Worm (Caenorhabditis elegans): ENCODE data around the gene math-6.

The math-6 gene

ce11 chrII:1899934-1900333, 15.4 kb upstream of the math-6 start, which contains the start of gene math-24:
math-24 (plus strand) TSS chrII:1900234.
- TF ChIP-seq nhr-11 (tag; optimal IDR thresholded peaks at IDR 0.05) (no peak), ceh-14 (tag; optimal IDR thresholded peaks at IDR 0.05) (no peak), C38D4.7 (GFP tag; optimal IDR thresholded peaks at IDR 0.05) (no peak), fkh-10 (GFP tag; optimal IDR thresholded peaks at IDR 0.05) (no peak), odd-2 (tag; optimal IDR thresholded peaks at IDR 0.05) (no peak), ahr-1 (tag; optimal IDR thresholded peaks at IDR 0.05) (no peak), ceh-24 (tag; optimal IDR thresholded peaks at IDR 0.05) (no peak), ref-2 (tag; optimal IDR thresholded peaks at IDR 0.05) (no peak), tbx-7 (tag; optimal IDR thresholded peaks at IDR 0.05) (no peak), K09A11.1 (tag; optimal IDR thresholded peaks at IDR 0.05; ENCODE audit: insufficient read depth) (no peak), gmeb-2 (tag; optimal IDR thresholded peaks at IDR 0.05) (no peak), fkh-6 (tag; optimal IDR thresholded peaks at IDR 0.05) (no peak), nfya-1 (tag; optimal IDR thresholded peaks at IDR 0.05) (no peak)

DNA sequence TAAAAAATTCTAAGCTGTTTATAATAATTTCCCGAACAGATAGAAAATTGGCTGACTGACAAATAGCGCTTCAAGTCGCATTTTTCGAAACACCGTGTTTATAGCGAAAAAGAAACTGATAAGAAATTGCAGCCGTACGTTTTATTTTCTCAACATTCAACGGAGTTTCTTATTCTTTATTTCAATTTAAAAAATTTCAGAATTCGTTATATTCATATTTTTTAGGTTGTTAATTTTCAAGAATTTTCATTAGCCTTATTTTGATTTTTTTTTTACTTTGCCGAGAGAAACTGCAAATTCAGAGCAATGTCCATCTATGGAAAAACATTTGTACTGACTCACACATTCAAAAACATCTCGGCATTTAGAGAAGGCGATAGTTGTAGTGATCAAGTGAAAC, 13.4 kb upstream of the math-6 start, which contains the start of gene C46F9.6:
Gene C46F9.6 (plus strand): TSS at position 301 of the 400 bp plus-strand sequence.
- TF ChIP-seq ahr-1 (tag; optimal IDR thresholded peaks at IDR 0.05) = no peak
- no peak for TF ChIP-seq sdc-2 (tag; optimal IDR thresholded peaks at IDR 0.05)
- TF ChIP-seq hlh-30 (tag; optimal IDR thresholded peaks at IDR 0.05; ENCODE audit: insufficient read depth) = no peak
- no peak for TF ChIP-seq ceh-24 (tag; optimal IDR thresholded peaks at IDR 0.05)
- TF ChIP-seq ceh-34 (tag; optimal IDR thresholded peaks at IDR 0.05) = no peak
- no peak for TF ChIP-seq ama-1 (optimal IDR thresholded peaks at IDR 0.05)
- no peak for TF ChIP-seq dmd-4 (tag; optimal IDR thresholded peaks at IDR 0.05; ENCODE audit: borderline replicate concordance)
- TF ChIP-seq ztf-16 (tag; optimal IDR thresholded peaks at IDR 0.05) = no peak
- TF ChIP-seq mec-3 (tag; optimal IDR thresholded peaks at IDR 0.05; ENCODE audit: borderline replicate concordance) = no peak
- no peak for TF ChIP-seq ceh-9 (tag; optimal IDR thresholded peaks at IDR 0.05)
- no peak for TF ChIP-seq ceh-48 (tag; optimal IDR thresholded peaks at IDR 0.05)
- TF ChIP-seq unc-55 (GFP tag; optimal IDR thresholded peaks at IDR 0.05) = no peak
- no peak for TF ChIP-seq fax-1 (tag; optimal IDR thresholded peaks at IDR 0.05)
- no peak for TF ChIP-seq pat-9 (tag; optimal IDR thresholded peaks at IDR 0.05)

DNA sequence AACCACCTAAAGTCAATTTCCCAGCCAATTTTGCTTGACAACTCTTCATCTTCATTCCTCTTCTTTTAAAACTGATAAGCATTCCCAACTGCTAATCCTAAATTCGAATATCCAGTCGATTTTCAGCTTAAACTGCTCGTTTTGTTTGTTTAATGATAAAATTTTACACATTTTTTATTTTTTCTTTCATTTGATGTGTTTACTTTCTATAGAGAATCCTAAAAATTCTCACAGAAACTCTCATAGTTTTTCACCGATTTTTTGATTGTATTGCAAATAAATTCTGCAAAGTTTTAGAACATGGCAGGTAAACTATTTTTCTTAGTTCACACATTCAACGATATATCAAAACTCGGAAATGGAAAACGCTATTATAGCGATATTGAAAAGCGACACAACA, 11.2 kb upstream of the math-6 start, which contains the start of gene math-25:
Gene math-25 (plus strand): TSS at position 301 of the 400 bp plus-strand sequence.
- no peak for TF ChIP-seq ceh-18 (tag; optimal IDR thresholded peaks at IDR 0.05)
- TF ChIP-seq pha-4 (tag; optimal IDR thresholded peaks at IDR 0.05) = no peak
- no peak for TF ChIP-seq ets-4 (tag; optimal IDR thresholded peaks at IDR 0.05)
- TF ChIP-seq hlh-13 (GFP tag; optimal IDR thresholded peaks at IDR 0.05) = no peak
- TF ChIP-seq ceh-22 (tag; optimal IDR thresholded peaks at IDR 0.05) = no peak

DNA sequence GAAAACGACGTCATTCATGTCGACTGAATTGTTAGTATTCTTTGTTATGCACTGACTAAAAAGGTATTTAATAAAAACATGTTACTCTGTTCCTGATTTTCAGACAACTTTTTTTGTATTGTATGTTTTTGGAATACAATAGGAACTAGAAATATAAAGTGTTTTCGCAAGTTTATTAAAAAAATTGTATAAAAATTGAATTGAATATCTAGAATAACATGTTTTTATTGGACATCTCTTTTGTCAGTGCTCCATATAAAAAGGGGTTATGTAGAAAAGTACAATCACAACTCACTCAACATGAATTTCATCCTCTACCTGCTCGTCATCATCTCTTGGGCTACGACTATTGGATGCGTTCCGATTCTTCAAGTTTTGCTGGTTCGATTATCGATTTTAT, 10.7 kb upstream of the math-6 start, which contains the start of gene C46F9.5:
Gene C46F9.5 (plus strand): TSS at position 301 of the 400 bp plus-strand sequence.
- no peak for TF ChIP-seq nhr-11 (tag; optimal IDR thresholded peaks at IDR 0.05)
- no peak for TF ChIP-seq ahr-1 (tag; optimal IDR thresholded peaks at IDR 0.05)
- TF ChIP-seq unc-3 (GFP tag; conservative IDR thresholded peaks at IDR 0.05) = no peak
- TF ChIP-seq unc-3 (tag; optimal IDR thresholded peaks at IDR 0.05) = no peak
- TF ChIP-seq T23F11.4 (GFP tag; optimal IDR thresholded peaks at IDR 0.05) = no peak
- TF ChIP-seq K09A11.1 (tag; optimal IDR thresholded peaks at IDR 0.05; ENCODE audit: insufficient read depth) = no peak
- TF ChIP-seq ceh-6 (GFP tag; optimal IDR thresholded peaks at IDR 0.05) = no peak
- no peak for TF ChIP-seq F13H6.1 (tag; optimal IDR thresholded peaks at IDR 0.05)
- no peak for TF ChIP-seq ceh-45 (GFP tag; IDR thresholded peaks at IDR 0.05)
- no peak for TF ChIP-seq odd-2 (tag; optimal IDR thresholded peaks at IDR 0.05)
- TF ChIP-seq pha-4 (tag; optimal IDR thresholded peaks at IDR 0.05) = no peak
- TF ChIP-seq elt-4 (tag; optimal IDR thresholded peaks at IDR 0.05) = no peak
- no peak for TF ChIP-seq lin-11 (tag; optimal IDR thresholded peaks at IDR 0.05)
- TF ChIP-seq sox-2 (GFP tag; IDR thresholded peaks at IDR 0.05) = no peak
- no peak for TF ChIP-seq fax-1 (tag; optimal IDR thresholded peaks at IDR 0.05)
